Worm (Caenorhabditis elegans): ENCODE measurements around the gene lin-3.
A peak's percentile ranks its signal among the peaks of the same experiment; 100 is the strongest.

The lin-3 gene

ce11 chrIV:11025941-11026340 lies 28.2 kb upstream of the lin-3 start (continued):
- TF ChIP-seq ceh-31 (tag; optimal IDR thresholded peaks at IDR 0.05) (peak; percentile 83), ceh-19 (GFP tag; optimal IDR thresholded peaks at IDR 0.05) (peak; percentile 98), ceh-18 (tag; optimal IDR thresholded peaks at IDR 0.05) (peak; percentile 87), pat-9 (tag; optimal IDR thresholded peaks at IDR 0.05) (peak; percentile 99), hlh-30 (tag; optimal IDR thresholded peaks at IDR 0.05; ENCODE audit: insufficient read depth) (peak; percentile 80), hlh-6 (tag; optimal IDR thresholded peaks at IDR 0.05) (peak; percentile 99), lim-6 (tag; optimal IDR thresholded peaks at IDR 0.05) (peak; percentile 83), madf-2 (tag; optimal IDR thresholded peaks at IDR 0.05) (peak; percentile 97), hlh-13 (GFP tag; optimal IDR thresholded peaks at IDR 0.05) (peak; percentile 98), ets-4 (tag; optimal IDR thresholded peaks at IDR 0.05) (peak; percentile 62), elt-2 (tag; optimal IDR thresholded peaks at IDR 0.05) (peak; percentile 99), ceh-34 (tag; optimal IDR thresholded peaks at IDR 0.05) (peak; percentile 98), unc-55 (GFP tag; optimal IDR thresholded peaks at IDR 0.05) (no peak), unc-42 (tag; optimal IDR thresholded peaks at IDR 0.05) (peak; percentile 72), gmeb-2 (tag; optimal IDR thresholded peaks at IDR 0.05) (peak; percentile 99), pha-4 (tag; optimal IDR thresholded peaks at IDR 0.05) (no peak), fax-1 (tag; optimal IDR thresholded peaks at IDR 0.05) (peak; percentile 99), nhr-11 (tag; optimal IDR thresholded peaks at IDR 0.05) (no peak), rnt-1 (tag; optimal IDR thresholded peaks at IDR 0.05) (peak; percentile 96), T23F11.4 (GFP tag; optimal IDR thresholded peaks at IDR 0.05) (peak; percentile 98), hlh-15 (tag; optimal IDR thresholded peaks at IDR 0.05) (peak; percentile 91), fkh-10 (GFP tag; optimal IDR thresholded peaks at IDR 0.05) (peak; percentile 90), ceh-30 (tag; optimal IDR thresholded peaks at IDR 0.05) (peak; percentile 92), ceh-24 (tag; optimal IDR thresholded peaks at IDR 0.05) (peak; percentile 92), che-1 (tag; optimal IDR thresholded peaks at IDR 0.05) (peak; percentile 97), hlh-8 (tag; optimal IDR thresholded peaks at IDR 0.05) (peak; percentile 96), syd-9 (tag; optimal IDR thresholded peaks at IDR 0.05) (peak; percentile 97), pag-3 (tag; optimal IDR thresholded peaks at IDR 0.05; ENCODE audit: borderline replicate concordance) (peak; percentile 91), Y22D7AL.16 (tag; optimal IDR thresholded peaks at IDR 0.05) (peak; percentile 98), nfya-1 (tag; optimal IDR thresholded peaks at IDR 0.05) (peak; percentile 84), ttx-3 (tag; optimal IDR thresholded peaks at IDR 0.05) (peak; percentile 97), npax-4 (tag; optimal IDR thresholded peaks at IDR 0.05) (peak; percentile 95), ceh-14 (tag; optimal IDR thresholded peaks at IDR 0.05) (peak; percentile 86), pax-1 (tag; optimal IDR thresholded peaks at IDR 0.05) (peak; percentile 32), sox-4 (tag; optimal IDR thresholded peaks at IDR 0.05) (peak; percentile 97), sdc-2 (tag; optimal IDR thresholded peaks at IDR 0.05) (peak; percentile 91), dmd-4 (tag; optimal IDR thresholded peaks at IDR 0.05; ENCODE audit: borderline replicate concordance) (peak; percentile 97), dve-1 (tag; optimal IDR thresholded peaks at IDR 0.05) (peak; percentile 59), K09A11.1 (tag; optimal IDR thresholded peaks at IDR 0.05; ENCODE audit: insufficient read depth) (peak; percentile 94)

- no peak for TF ChIP-seq odd-2 (tag; optimal IDR thresholded peaks at IDR 0.05)
- peak; percentile 6 for TF ChIP-seq unc-55 (GFP tag; optimal IDR thresholded peaks at IDR 0.05)
Observed at ce11 chrIV:11026648-11027047, 27.5 kb upstream of the lin-3 start.

DNA sequence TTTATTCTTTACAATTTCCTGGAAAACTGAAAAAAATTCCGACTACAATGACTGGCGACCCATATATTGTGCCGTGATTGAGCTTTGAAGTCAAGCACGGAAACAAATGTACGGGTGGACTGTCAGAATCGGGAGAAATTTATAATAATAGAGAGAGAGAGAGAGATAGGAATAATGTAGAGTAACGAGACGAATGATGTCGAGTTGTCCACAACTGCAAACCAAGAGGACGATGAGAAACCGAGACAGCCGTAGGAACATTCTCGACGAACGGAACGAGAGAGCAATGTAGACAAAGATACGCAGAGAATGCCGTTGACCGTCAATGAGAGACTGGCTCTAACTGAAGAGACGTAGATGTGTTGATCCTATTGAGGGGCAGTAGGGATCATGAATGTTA lies 26.5 kb upstream of the lin-3 start:
- no peak for TF ChIP-seq sox-4 (tag; optimal IDR thresholded peaks at IDR 0.05)
- TF ChIP-seq lin-11 (tag; optimal IDR thresholded peaks at IDR 0.05): no peak
- TF ChIP-seq fkh-6 (tag; optimal IDR thresholded peaks at IDR 0.05): no peak
- TF ChIP-seq C08G9.2 (tag; optimal IDR thresholded peaks at IDR 0.05): peak; percentile 39
- TF ChIP-seq Y22D7AL.16 (tag; optimal IDR thresholded peaks at IDR 0.05): no peak
- no peak for TF ChIP-seq mec-3 (tag; optimal IDR thresholded peaks at IDR 0.05; ENCODE audit: borderline replicate concordance)
- TF ChIP-seq ceh-14 (tag; optimal IDR thresholded peaks at IDR 0.05): no peak
- TF ChIP-seq hlh-8 (tag; optimal IDR thresholded peaks at IDR 0.05): no peak
- TF ChIP-seq ceh-18 (tag; optimal IDR thresholded peaks at IDR 0.05): no peak
- TF ChIP-seq fax-1 (tag; optimal IDR thresholded peaks at IDR 0.05): peak; percentile 42
- no peak for TF ChIP-seq unc-3 (GFP tag; conservative IDR thresholded peaks at IDR 0.05)
- TF ChIP-seq unc-3 (tag; optimal IDR thresholded peaks at IDR 0.05): no peak
- 0 out of 2 replicates have a peak, but pooled peaks have one; percentile 23 for TF ChIP-seq sox-2 (GFP tag; IDR thresholded peaks at IDR 0.05)
- TF ChIP-seq hlh-6 (tag; optimal IDR thresholded peaks at IDR 0.05): no peak
- TF ChIP-seq ttx-3 (tag; optimal IDR thresholded peaks at IDR 0.05): peak; percentile 20
- TF ChIP-seq tbx-7 (tag; optimal IDR thresholded peaks at IDR 0.05): no peak
- no peak for TF ChIP-seq ceh-9 (tag; optimal IDR thresholded peaks at IDR 0.05)
- TF ChIP-seq dmd-4 (tag; optimal IDR thresholded peaks at IDR 0.05; ENCODE audit: borderline replicate concordance): no peak
- peak; percentile 6 for TF ChIP-seq dve-1 (tag; optimal IDR thresholded peaks at IDR 0.05)
- no peak for TF ChIP-seq ceh-6 (GFP tag; optimal IDR thresholded peaks at IDR 0.05)
